Fruit fly (Drosophila melanogaster) whole organism, embryonic: ENCODE measurements around the gene CG9497.

Experiments used
- Ada2b ChIP-seq: fragments of 200-800 bp; sonication (Bioruptor generic); IDR thresholded peaks from 2 replicates; pipeline ENCODE4 v1.3.6; 2022; ENCODE audit warnings: missing biosample characterization, missing genetic modification characterization
- Aef1 ChIP-seq: fragments of 200-800 bp; sonication (Bioruptor generic); IDR thresholded peaks from 3 replicates; pipeline ENCODE4 v1.3.6; 2022; ENCODE audit warnings: missing biosample characterization, missing genetic modification characterization
- Antp ChIP-seq: fragments of 200-800 bp; sonication (Bioruptor generic); optimal IDR thresholded peaks from 3 replicates; lab custom pipeline; 2016; ENCODE audit warnings: missing biosample characterization, missing genetic modification characterization
- Bdp1 ChIP-seq: fragments of 200-800 bp; sonication (Bioruptor generic); optimal IDR thresholded peaks from 3 replicates; lab custom pipeline; 2016; ENCODE audit warnings: missing biosample characterization, missing genetic modification characterization
- Bgb ChIP-seq: fragments of 200-800 bp; sonication (Bioruptor generic); IDR thresholded peaks from 2 replicates; pipeline ENCODE4 v1.3.6; 2022; ENCODE audit warnings: missing biosample characterization, missing genetic modification characterization; ENCODE audit not compliant: partially characterized antibody
- BtbVII ChIP-seq: fragments of 200-800 bp; sonication (Bioruptor generic); optimal IDR thresholded peaks from 3 replicates; lab custom pipeline; 2017; ENCODE audit warnings: missing biosample characterization, mild to moderate bottlenecking, missing genetic modification characterization
- CG10431 ChIP-seq: fragments of 200-800 bp; sonication (Bioruptor generic); optimal IDR thresholded peaks from 3 replicates; lab custom pipeline; 2018; ENCODE audit warnings: missing biosample characterization, mild to moderate bottlenecking, missing genetic modification characterization
- CG12942 ChIP-seq: fragments of 200-800 bp; sonication (Bioruptor generic); optimal IDR thresholded peaks from 3 replicates; lab custom pipeline; 2016; ENCODE audit warnings: missing biosample characterization, missing genetic modification characterization
- CG13894 ChIP-seq: fragments of 200-800 bp; sonication (Bioruptor generic); optimal IDR thresholded peaks from 3 replicates; lab custom pipeline; 2018; ENCODE audit warnings: missing biosample characterization, mild to moderate bottlenecking, missing genetic modification characterization, moderate library complexity
- CG14710 ChIP-seq: fragments of 200-800 bp; sonication (Bioruptor generic); optimal IDR thresholded peaks from 3 replicates; lab custom pipeline; 2019; ENCODE audit warnings: missing biosample characterization, mild to moderate bottlenecking, missing genetic modification characterization, moderate library complexity
- CG1603 ChIP-seq: fragments of 200-800 bp; sonication (Bioruptor generic); optimal IDR thresholded peaks from 2 replicates; lab custom pipeline; 2019; ENCODE audit warnings: missing biosample characterization, mild to moderate bottlenecking, missing genetic modification characterization, moderate library complexity
- CG16815 ChIP-seq: fragments of 200-800 bp; sonication (Bioruptor generic); optimal IDR thresholded peaks from 3 replicates; lab custom pipeline; 2017; ENCODE audit warnings: missing biosample characterization, mild to moderate bottlenecking, missing genetic modification characterization
- CG17328 ChIP-seq: fragments of 200-800 bp; sonication (Bioruptor generic); IDR thresholded peaks from 2 replicates; pipeline ENCODE4 v1.3.6; 2022; ENCODE audit warnings: missing biosample characterization, missing genetic modification characterization
- CG18619 ChIP-seq: fragments of 200-800 bp; sonication (Bioruptor generic); optimal IDR thresholded peaks from 3 replicates; lab custom pipeline; 2017; ENCODE audit warnings: missing biosample characterization, mild to moderate bottlenecking, missing genetic modification characterization
- CG30403 ChIP-seq: fragments of 200-800 bp; sonication (Bioruptor generic); optimal IDR thresholded peaks from 3 replicates; lab custom pipeline; 2016; ENCODE audit warnings: missing biosample characterization, missing genetic modification characterization
- CG3065 ChIP-seq: fragments of 200-800 bp; sonication (Bioruptor generic); optimal IDR thresholded peaks from 2 replicates; lab custom pipeline; 2016; ENCODE audit warnings: missing biosample characterization, missing genetic modification characterization
- CG32767 ChIP-seq: fragments of 200-800 bp; sonication (Bioruptor generic); IDR thresholded peaks from 2 replicates; pipeline ENCODE4 v1.3.6; 2022; ENCODE audit warnings: missing biosample characterization, missing genetic modification characterization
- CG4328 ChIP-seq: fragments of 200-800 bp; sonication (Bioruptor generic); optimal IDR thresholded peaks from 3 replicates; lab custom pipeline; 2017; ENCODE audit warnings: missing biosample characterization, missing genetic modification reagents, missing genetic modification characterization
- CG4854 ChIP-seq: fragments of 200-800 bp; sonication (Bioruptor generic); optimal IDR thresholded peaks from 2 replicates; lab custom pipeline; 2016; ENCODE audit warnings: missing biosample characterization, missing genetic modification characterization, inconsistent platforms
- CG6854 ChIP-seq: fragments of 200-800 bp; sonication (Bioruptor generic); optimal IDR thresholded peaks from 3 replicates; lab custom pipeline; 2017; ENCODE audit warnings: missing biosample characterization, mild to moderate bottlenecking, missing genetic modification characterization
- Deaf1 ChIP-seq: fragments of 200-800 bp; optimal IDR thresholded peaks from 3 replicates; lab custom pipeline; 2019; ENCODE audit warnings: missing biosample characterization, mild to moderate bottlenecking, missing genetic modification characterization, moderate library complexity
- Doc3 ChIP-seq: fragments of 200-800 bp; sonication (Bioruptor generic); IDR thresholded peaks from 3 replicates; pipeline ENCODE4 v1.3.6; 2022; ENCODE audit warnings: missing biosample characterization, missing genetic modification characterization; ENCODE audit not compliant: partially characterized antibody
- Hey ChIP-seq: fragments of 200-800 bp; sonication (Bioruptor generic); optimal IDR thresholded peaks from 3 replicates; lab custom pipeline; 2018; ENCODE audit warnings: missing biosample characterization, mild to moderate bottlenecking, missing genetic modification characterization
- Lpt ChIP-seq: fragments of >200 bp; optimal IDR thresholded peaks from 2 replicates; lab custom pipeline; 2018; ENCODE audit warnings: missing biosample characterization, missing genetic modification characterization
- MESR4 ChIP-seq: fragments of 200-800 bp; sonication (Bioruptor generic); optimal IDR thresholded peaks from 2 replicates; lab custom pipeline; 2018; ENCODE audit warnings: missing biosample characterization, mild to moderate bottlenecking, missing genetic modification characterization, moderate library complexity
- Mad ChIP-seq: fragments of 200-800 bp; sonication (Bioruptor generic); optimal IDR thresholded peaks from 2 replicates; lab custom pipeline; 2016; ENCODE audit warnings: missing biosample characterization, missing genetic modification characterization
- Med ChIP-seq: fragments of 200-800 bp; sonication (Bioruptor generic); peaks from one replicate; lab custom pipeline; 2016; ENCODE audit warnings: missing biosample characterization, missing genetic modification characterization, mild to moderate bottlenecking, inconsistent platforms, moderate library complexity
- PHDP ChIP-seq: fragments of 200-800 bp; sonication (Bioruptor generic); optimal IDR thresholded peaks from 3 replicates; lab custom pipeline; 2018; ENCODE audit warnings: missing biosample characterization, mild to moderate bottlenecking, missing genetic modification characterization, moderate library complexity
- Xrp1 ChIP-seq: fragments of 200-800 bp; sonication (Bioruptor generic); IDR thresholded peaks from 2 replicates; pipeline ENCODE4 v1.3.6; 2022; ENCODE audit warnings: missing biosample characterization, missing genetic modification characterization
- abd-A ChIP-seq: fragments of 200-800 bp; sonication (Bioruptor generic); optimal IDR thresholded peaks from 3 replicates; lab custom pipeline; 2019; ENCODE audit warnings: missing biosample characterization, mild to moderate bottlenecking, missing genetic modification characterization, moderate library complexity
- ac ChIP-seq: fragments of 200-800 bp; sonication (Bioruptor generic); optimal IDR thresholded peaks from 3 replicates; lab custom pipeline; 2017; ENCODE audit warnings: missing biosample characterization, mild to moderate bottlenecking, missing genetic modification characterization
- aop ChIP-seq: fragments of 200-800 bp; sonication (Bioruptor generic); IDR thresholded peaks from 2 replicates; pipeline ENCODE4 v1.3.6; 2022; ENCODE audit warnings: missing biosample characterization, missing genetic modification characterization
- ara ChIP-seq: fragments of 200-800 bp; sonication (Bioruptor generic); IDR thresholded peaks from 2 replicates; pipeline ENCODE4 v1.3.6; 2022; ENCODE audit warnings: missing biosample characterization, missing genetic modification characterization
- cato ChIP-seq: fragments of 200-800 bp; sonication (Bioruptor generic); optimal IDR thresholded peaks from 2 replicates; lab custom pipeline; 2016; ENCODE audit warnings: missing biosample characterization, missing genetic modification characterization, borderline replicate concordance
- crc ChIP-seq: fragments of 200-800 bp; sonication (Bioruptor generic); optimal IDR thresholded peaks from 2 replicates; lab custom pipeline; 2016; ENCODE audit warnings: missing biosample characterization, missing genetic modification characterization
- dysf ChIP-seq: fragments of 200-800 bp; sonication (Bioruptor generic); IDR thresholded peaks from 3 replicates; pipeline ENCODE4 v1.3.6; 2022; ENCODE audit warnings: missing biosample characterization, missing genetic modification characterization
- fd102C ChIP-seq: fragments of 200-800 bp; sonication (Bioruptor generic); optimal IDR thresholded peaks from 2 replicates; lab custom pipeline; 2018; ENCODE audit warnings: missing biosample characterization, mild to moderate bottlenecking, missing genetic modification characterization, moderate library complexity
- gfzf ChIP-seq: fragments of 200-800 bp; sonication (Bioruptor generic); optimal IDR thresholded peaks from 2 replicates; lab custom pipeline; 2016; ENCODE audit warnings: missing biosample characterization, mild to moderate bottlenecking, missing genetic modification characterization, moderate library complexity
- gsb ChIP-seq: fragments of 200-800 bp; sonication (Bioruptor generic); IDR thresholded peaks from 2 replicates; pipeline ENCODE4 v1.3.6; 2022; ENCODE audit warnings: missing biosample characterization, missing genetic modification characterization
- otp ChIP-seq: fragments of 200-800 bp; sonication (Bioruptor generic); IDR thresholded peaks from 3 replicates; pipeline ENCODE4, ENCODE4 v1.3.6; 2022; ENCODE audit warnings: missing biosample characterization, missing genetic modification characterization
- tgo ChIP-seq: fragments of 200-800 bp; sonication (Bioruptor generic); IDR thresholded peaks from 3 replicates; pipeline ENCODE4 v1.3.6; 2022; ENCODE audit warnings: missing biosample characterization, missing genetic modification characterization
- tup ChIP-seq: fragments of 200-800 bp; sonication (Bioruptor generic); optimal IDR thresholded peaks from 2 replicates; lab custom pipeline; 2016; ENCODE audit warnings: missing biosample characterization, mild to moderate bottlenecking, missing genetic modification characterization, moderate library complexity
- twi ChIP-seq: fragments of 200-800 bp; optimal IDR thresholded peaks from 2 replicates; lab custom pipeline; 2019; ENCODE audit warnings: missing biosample characterization, mild to moderate bottlenecking, missing genetic modification characterization, moderate library complexity

CG9497 gene

dm6 chr2L:6343084-6343873 is 4.9 kb downstream of the CG9497 start (continued):
- TF ChIP-seq CG4854 (no peak), BtbVII (GFP tag; lab: Kevin White, UChicago) (no peak), ara (GFP tag; lab: Robert Waterston, UW) (no peak), CG6854 (GFP tag; lab: Kevin White, UChicago) (no peak), abd-A (tag; lab: Kevin White, UChicago) (no peak), Lpt (GFP tag; lab: Kevin White, UChicago) (no peak), Med (peak; percentile 86), twi (tag; lab: Kevin White, UChicago) (no peak), ac (GFP tag; lab: Kevin White, UChicago) (no peak), Doc3 (GFP tag; lab: Robert Waterston, UW) (no peak), MESR4 (peak; percentile 43), CG14710 (tag; lab: Kevin White, UChicago) (peak; percentile 21), aop (GFP tag; lab: Robert Waterston, UW) (0 out of 2 replicates have a peak, but pooled peaks have one; percentile 15), CG1603 (no peak), Mad (peak; percentile 4), Bdp1 (GFP tag; lab: Kevin White, UChicago) (no peak), CG18619 (GFP tag; lab: Kevin White, UChicago) (no peak), fd102C (no peak), tgo (GFP tag; lab: Robert Waterston, UW) (no peak), CG4328 (GFP tag; lab: Kevin White, UChicago) (no peak), Ada2b (GFP tag; lab: Robert Waterston, UW) (no peak), Antp (GFP tag; lab: Kevin White, UChicago) (peak; percentile 3), gfzf (GFP tag; lab: Kevin White, UChicago) (peak; percentile 92), cato (GFP tag; lab: Kevin White, UChicago) (no peak), Xrp1 (GFP tag; lab: Robert Waterston, UW) (no peak), Aef1 (no peak), CG10431 (GFP tag; lab: Kevin White, UChicago) (no peak), CG17328 (GFP tag; lab: Robert Waterston, UW) (peak; percentile 21; the same call in 1 of the 2 replicates), Deaf1 (tag; lab: Kevin White, UChicago) (no peak), Hey (tag; lab: Kevin White, UChicago) (peak; percentile 60), CG12942 (no peak), CG30403 (GFP tag; lab: Kevin White, UChicago) (no peak), CG16815 (no peak), dysf (GFP tag; lab: Robert Waterston, UW) (no peak), PHDP (tag; lab: Kevin White, UChicago) (no peak), tup (GFP tag; lab: Kevin White, UChicago) (no peak), crc (GFP tag; lab: Kevin White, UChicago) (no peak), otp (GFP tag; lab: Robert Waterston, UW) (no peak), CG13894 (no peak), Bgb (peak; percentile 46), gsb (GFP tag; lab: Robert Waterston, UW) (no peak), CG32767 (no peak), CG3065 (GFP tag; lab: Kevin White, UChicago) (no peak)
